Fruit fly (Drosophila melanogaster) whole organism, embryonic: ENCODE results near the gene Hand.

ENCODE experiments used
- Antp ChIP-seq: fragments of 200-800 bp; sonication (Bioruptor generic); optimal IDR thresholded peaks from 3 replicates; lab custom pipeline; 2016; ENCODE audit warnings: missing biosample characterization, missing genetic modification characterization
- Atf6 ChIP-seq: fragments of 200-800 bp; sonication (Bioruptor generic); IDR thresholded peaks from 2 replicates; pipeline ENCODE4 v1.3.6; 2022; ENCODE audit warnings: missing biosample characterization, missing genetic modification characterization
- BEAF-32 ChIP-seq: fragments of 200-800 bp; sonication (Bioruptor generic); optimal IDR thresholded peaks from 3 replicates; lab custom pipeline; 2017; ENCODE audit warnings: missing biosample characterization, missing genetic modification characterization, mild to moderate bottlenecking, moderate library complexity, missing genetic modification reagents
- CG11093 ChIP-seq: fragments of 200-800 bp; sonication (Bioruptor generic); IDR thresholded peaks from 3 replicates; pipeline ENCODE4 v1.3.6; 2022; ENCODE audit warnings: missing biosample characterization, missing genetic modification characterization
- CG11560 ChIP-seq: fragments of 200-800 bp; sonication (Bioruptor generic); IDR thresholded peaks from 3 replicates; pipeline ENCODE4 v1.3.6; 2022; ENCODE audit warnings: missing biosample characterization, missing genetic modification characterization
- CG11723 ChIP-seq: fragments of 200-800 bp; sonication (Bioruptor generic); optimal IDR thresholded peaks from 2 replicates; lab custom pipeline; 2017; ENCODE audit warnings: missing biosample characterization, mild to moderate bottlenecking, missing genetic modification characterization
- CG12071 ChIP-seq: fragments of 200-800 bp; sonication (Bioruptor generic); optimal IDR thresholded peaks from 3 replicates; lab custom pipeline; 2018; ENCODE audit warnings: missing biosample characterization, mild to moderate bottlenecking, missing genetic modification characterization
- CG12155 ChIP-seq: fragments of 200-800 bp; sonication (Bioruptor generic); optimal IDR thresholded peaks from 3 replicates; lab custom pipeline; 2016; ENCODE audit warnings: missing biosample characterization, missing genetic modification characterization
- CG12744 ChIP-seq: fragments of 200-800 bp; sonication (Bioruptor generic); optimal IDR thresholded peaks from 2 replicates; lab custom pipeline; 2016; ENCODE audit warnings: missing biosample characterization, missing genetic modification characterization
- CG14710 ChIP-seq: fragments of 200-800 bp; sonication (Bioruptor generic); optimal IDR thresholded peaks from 3 replicates; lab custom pipeline; 2019; ENCODE audit warnings: missing biosample characterization, mild to moderate bottlenecking, missing genetic modification characterization, moderate library complexity
- CG15011 ChIP-seq: fragments of 200-800 bp; sonication (Bioruptor generic); optimal IDR thresholded peaks from 3 replicates; lab custom pipeline; 2018; ENCODE audit warnings: missing biosample characterization, mild to moderate bottlenecking, missing genetic modification characterization
- CG1647 ChIP-seq: fragments of 200-800 bp; sonication (Bioruptor generic); optimal IDR thresholded peaks from 3 replicates; lab custom pipeline; 2016; ENCODE audit warnings: missing biosample characterization, missing genetic modification characterization
- CG17612 ChIP-seq: fragments of 200-800 bp; sonication (Bioruptor generic); IDR thresholded peaks from 2 replicates; pipeline ENCODE4 v1.3.6; 2022; ENCODE audit warnings: missing biosample characterization, missing genetic modification characterization
- CG18599 ChIP-seq: fragments of 200-800 bp; sonication (Bioruptor generic); optimal IDR thresholded peaks from 3 replicates; lab custom pipeline; 2017; ENCODE audit warnings: missing biosample characterization, missing genetic modification characterization, mild to moderate bottlenecking, moderate library complexity, missing genetic modification reagents
- CG18764 ChIP-seq: fragments of 200-800 bp; sonication (Bioruptor generic); optimal IDR thresholded peaks from 3 replicates; lab custom pipeline; 2016; ENCODE audit warnings: missing biosample characterization, missing genetic modification characterization
- CG2712 ChIP-seq: fragments of 200-800 bp; optimal IDR thresholded peaks from 3 replicates; lab custom pipeline; 2019; ENCODE audit warnings: missing biosample characterization, mild to moderate bottlenecking, missing genetic modification characterization, moderate library complexity
- CG31388 ChIP-seq: fragments of 200-800 bp; sonication (Bioruptor generic); optimal IDR thresholded peaks from 2 replicates; lab custom pipeline; 2016; ENCODE audit warnings: missing biosample characterization, missing genetic modification characterization
- CG34376 ChIP-seq: fragments of 200-800 bp; sonication (Bioruptor generic); optimal IDR thresholded peaks from 2 replicates; lab custom pipeline; 2018; ENCODE audit warnings: missing biosample characterization, mild to moderate bottlenecking, missing genetic modification characterization
- CG3726 ChIP-seq: fragments of 200-800 bp; sonication (Bioruptor generic); IDR thresholded peaks from 3 replicates; pipeline ENCODE4, ENCODE4 v1.3.6; 2022; ENCODE audit warnings: missing biosample characterization, missing genetic modification characterization
- CG7271 ChIP-seq: fragments of 200-800 bp; sonication (Bioruptor generic); optimal IDR thresholded peaks from 2 replicates; lab custom pipeline; 2018; ENCODE audit warnings: missing biosample characterization, mild to moderate bottlenecking, missing genetic modification characterization, moderate library complexity
- Chrac-16 ChIP-seq: fragments of 200-800 bp; sonication (Bioruptor generic); optimal IDR thresholded peaks from 3 replicates; lab custom pipeline; 2016; ENCODE audit warnings: missing biosample characterization, missing genetic modification characterization
- Dad ChIP-seq: fragments of 200-800 bp; sonication (Bioruptor generic); optimal IDR thresholded peaks from 3 replicates; lab custom pipeline; 2016; ENCODE audit warnings: missing biosample characterization, missing genetic modification characterization
- Dbx ChIP-seq: fragments of 200-800 bp; sonication (Bioruptor generic); IDR thresholded peaks from 3 replicates; pipeline ENCODE4 v1.3.6; 2022; ENCODE audit warnings: missing biosample characterization, missing genetic modification characterization
- Dfd ChIP-seq, 2 experiments: fragments of >200 bp; optimal IDR thresholded peaks; 2 replicates each; lab custom pipeline; 2017; ENCODE audit warnings: missing biosample characterization in 2 of 2, missing genetic modification characterization in 2 of 2
- Dll ChIP-seq: fragments of 200-800 bp; sonication (Bioruptor generic); IDR thresholded peaks from 4 replicates; pipeline ENCODE4 v1.3.6; 2022; ENCODE audit warnings: missing biosample characterization, missing genetic modification characterization; ENCODE audit not compliant: partially characterized antibody
- Doc2 ChIP-seq: fragments of 200-800 bp; sonication (Bioruptor generic); IDR thresholded peaks from 2 replicates; pipeline ENCODE4 v1.3.6; 2022; ENCODE audit warnings: missing biosample characterization, missing genetic modification characterization
- Gsc ChIP-seq: fragments of 200-800 bp; sonication (Bioruptor generic); IDR thresholded peaks from 2 replicates; pipeline ENCODE4 v1.3.6; 2022; ENCODE audit warnings: missing biosample characterization, missing genetic modification characterization
- HLH4C ChIP-seq: fragments of 200-800 bp; sonication (Bioruptor generic); IDR thresholded peaks from 3 replicates; pipeline ENCODE4 v1.3.6; 2022; ENCODE audit warnings: missing biosample characterization, missing genetic modification characterization; ENCODE audit not compliant: partially characterized antibody
- Opbp ChIP-seq: fragments of 200-800 bp; sonication (Bioruptor generic); IDR thresholded peaks from 3 replicates; pipeline ENCODE4 v1.3.6; 2022; ENCODE audit warnings: missing biosample characterization, missing genetic modification characterization; ENCODE audit not compliant: partially characterized antibody
- Ravus ChIP-seq: fragments of 200-800 bp; sonication (Bioruptor generic); IDR thresholded peaks from 2 replicates; pipeline ENCODE4 v1.3.6; 2022; ENCODE audit warnings: missing biosample characterization, missing genetic modification characterization
- Side ChIP-seq: fragments of 200-800 bp; sonication (Bioruptor generic); optimal IDR thresholded peaks from 2 replicates; lab custom pipeline; 2016; ENCODE audit warnings: missing biosample characterization, missing genetic modification characterization
- TFAM ChIP-seq: fragments of 200-800 bp; sonication (Bioruptor generic); optimal IDR thresholded peaks from 2 replicates; lab custom pipeline; 2017; ENCODE audit warnings: missing biosample characterization, missing genetic modification characterization, inconsistent platforms
- YL-1 ChIP-seq: fragments of 200-800 bp; sonication (Bioruptor generic); optimal IDR thresholded peaks from 3 replicates; lab custom pipeline; 2017; ENCODE audit warnings: missing biosample characterization, mild to moderate bottlenecking, missing genetic modification characterization
- aop ChIP-seq: fragments of 200-800 bp; sonication (Bioruptor generic); IDR thresholded peaks from 2 replicates; pipeline ENCODE4 v1.3.6; 2022; ENCODE audit warnings: missing biosample characterization, missing genetic modification characterization
- ase ChIP-seq: fragments of 200-800 bp; sonication (Bioruptor generic); IDR thresholded peaks from 3 replicates; pipeline ENCODE4 v1.3.6; 2022; ENCODE audit warnings: missing biosample characterization, missing genetic modification characterization
- ato ChIP-seq: fragments of 200-800 bp; sonication (Bioruptor generic); IDR thresholded peaks from 2 replicates; pipeline ENCODE4 v1.3.6; 2022; ENCODE audit warnings: missing biosample characterization, missing genetic modification characterization; ENCODE audit not compliant: partially characterized antibody
- cwo ChIP-seq: fragments of 200-800 bp; sonication (Bioruptor generic); optimal IDR thresholded peaks from 3 replicates; lab custom pipeline; 2017; ENCODE audit warnings: missing biosample characterization, missing genetic modification characterization, mild to moderate bottlenecking, moderate library complexity, missing genetic modification reagents
- exex ChIP-seq: fragments of 200-800 bp; sonication (Bioruptor generic); optimal IDR thresholded peaks from 4 replicates; lab custom pipeline; 2018; ENCODE audit warnings: missing biosample characterization, mild to moderate bottlenecking, missing genetic modification characterization, moderate library complexity
- fd64A ChIP-seq: fragments of 200-800 bp; sonication (Bioruptor generic); optimal IDR thresholded peaks from 3 replicates; lab custom pipeline; 2018; ENCODE audit warnings: missing biosample characterization, mild to moderate bottlenecking, missing genetic modification characterization
- fd96Cb ChIP-seq: fragments of 200-800 bp; sonication (Bioruptor generic); optimal IDR thresholded peaks from 2 replicates; lab custom pipeline; 2018; ENCODE audit warnings: missing biosample characterization, mild to moderate bottlenecking, missing genetic modification characterization, moderate library complexity
- ftz-f1 ChIP-seq: fragments of 200-800 bp; sonication (Bioruptor generic); optimal IDR thresholded peaks from 2 replicates; lab custom pipeline; 2016; ENCODE audit warnings: missing biosample characterization, missing genetic modification characterization
- grn ChIP-seq: fragments of 200-800 bp; sonication (Bioruptor generic); optimal IDR thresholded peaks from 3 replicates; lab custom pipeline; 2017; ENCODE audit warnings: missing biosample characterization, missing genetic modification characterization
- lmd ChIP-seq: fragments of 200-800 bp; sonication (Bioruptor generic); IDR thresholded peaks from 2 replicates; pipeline ENCODE4 v1.3.6; 2022; ENCODE audit warnings: missing biosample characterization, missing genetic modification characterization
- luna ChIP-seq: fragments of 200-800 bp; sonication (Bioruptor generic); optimal IDR thresholded peaks from 2 replicates; lab custom pipeline; 2016; ENCODE audit warnings: missing biosample characterization, missing genetic modification characterization
- mam ChIP-seq: fragments of 200-800 bp; sonication (Bioruptor generic); optimal IDR thresholded peaks from 3 replicates; lab custom pipeline; 2016; ENCODE audit warnings: missing biosample characterization, missing genetic modification characterization
- pb ChIP-seq: fragments of 200-800 bp; sonication (Bioruptor generic); optimal IDR thresholded peaks from 3 replicates; lab custom pipeline; 2016; ENCODE audit warnings: missing biosample characterization, missing genetic modification characterization
- ssp ChIP-seq: fragments of 200-800 bp; sonication (Bioruptor generic); IDR thresholded peaks from 2 replicates; pipeline ENCODE4 v1.3.6; 2022; ENCODE audit warnings: missing biosample characterization, missing genetic modification characterization
- stc ChIP-seq: fragments of 200-800 bp; sonication (Bioruptor generic); IDR thresholded peaks from 2 replicates; pipeline ENCODE4 v1.3.6; 2022; ENCODE audit warnings: missing biosample characterization, missing genetic modification characterization
- zen ChIP-seq: fragments of 200-800 bp; sonication (Bioruptor generic); optimal IDR thresholded peaks from 3 replicates; lab custom pipeline; 2018; ENCODE audit warnings: missing biosample characterization, mild to moderate bottlenecking, missing genetic modification characterization, moderate library complexity

Gene Hand

dm6 chr2L:10306518-10307260 lies 11.5 kb upstream of the Hand start, which contains the start of the genes CG5390 and CG4968 (continued):
- TF ChIP-seq CG31388 (no peak), Chrac-16 (GFP tag; lab: Kevin White, UChicago) (peak; percentile 8), ssp (0 out of 2 replicates have a peak, but pooled peaks have one; percentile 17), pb (GFP tag; lab: Kevin White, UChicago) (no peak), fd96Cb (peak; percentile 50), Side (GFP tag; lab: Kevin White, UChicago) (peak; percentile 24), Antp (GFP tag; lab: Kevin White, UChicago) (peak; percentile 6), CG2712 (peak; percentile 78), CG18599 (peak; percentile 79), aop (no peak), cwo (GFP tag; lab: Kevin White, UChicago) (no peak), ase (GFP tag; lab: Robert Waterston, UW) (peak; percentile 49; the same call in 1 of the 3 replicates), CG11723 (GFP tag; lab: Kevin White, UChicago) (peak; percentile 50), Ravus (no peak), Doc2 (no peak), CG15011 (GFP tag; lab: Kevin White, UChicago) (peak; percentile 30), CG34376 (GFP tag; lab: Kevin White, UChicago) (peak; percentile 37), zen (tag; lab: Kevin White, UChicago) (peak; percentile 33), CG11093 (no peak), Dad (GFP tag; lab: Kevin White, UChicago) (peak; percentile 8), YL-1 (GFP tag; lab: Kevin White, UChicago) (peak; percentile 85), CG3726 (no peak), CG12155 (GFP tag; lab: Kevin White, UChicago) (peak; percentile 67), CG17612 (GFP tag; lab: Robert Waterston, UW) (no peak), TFAM (no peak), ftz-f1 (GFP tag; lab: Kevin White, UChicago) (peak; percentile 6), CG11560 (tag; lab: Robert Waterston, UW) (no peak), BEAF-32 (GFP tag; lab: Kevin White, UChicago) (peak; percentile 60), Atf6 (peak; percentile 75; the same call in 1 of the 2 replicates), ato (GFP tag; lab: Robert Waterston, UW) (peak; percentile 27; the same call in 1 of the 2 replicates), luna (GFP tag; lab: Kevin White, UChicago) (no peak), HLH4C (peak; percentile 48; the same call in 1 of the 3 replicates), CG12744 (no peak), exex (tag; lab: Kevin White, UChicago) (peak; percentile 48), grn (GFP tag; lab: Kevin White, UChicago) (no peak), stc (GFP tag; lab: Robert Waterston, UW) (peak; percentile 53; the same call in 1 of the 2 replicates), CG14710 (tag; lab: Kevin White, UChicago) (peak; percentile 70), Opbp (GFP tag; lab: Robert Waterston, UW) (0 out of 3 replicates have a peak, but pooled peaks have one; percentile 24), Gsc (GFP tag; lab: Robert Waterston, UW) (no peak), CG18764 (GFP tag; lab: Kevin White, UChicago) (no peak), Dll (GFP tag; lab: Robert Waterston, UW) (peak; percentile 44; the same call in 1 of the 4 replicates), CG12071 (no peak), lmd (GFP tag; lab: Robert Waterston, UW) (peak; percentile 66), CG7271 (no peak), CG1647 (GFP tag; lab: Kevin White, UChicago) (no peak), fd64A (GFP tag; lab: Kevin White, UChicago) (no peak), mam (GFP tag; lab: Kevin White, UChicago) (peak; percentile 2), Dfd (GFP tag; optimal IDR thresholded peaks at IDR 0.05; lab: Kevin White, UChicago) (no peak), Dbx (GFP tag; lab: Robert Waterston, UW) (peak; percentile 58; the same call in 1 of the 3 replicates)
